Fruit fly (Drosophila melanogaster) whole organism, embryonic: Measurements from ENCODE around the gene Smox.

Source experiments
- CG10267 ChIP-seq: fragments of 200-800 bp; sonication (Bioruptor generic); optimal IDR thresholded peaks from 2 replicates; lab custom pipeline; 2018; ENCODE audit warnings: missing biosample characterization, mild to moderate bottlenecking, missing genetic modification characterization, moderate library complexity
- CG10274 ChIP-seq: fragments of 200-800 bp; sonication (Bioruptor generic); optimal IDR thresholded peaks from 3 replicates; lab custom pipeline; 2017; ENCODE audit warnings: missing biosample characterization, mild to moderate bottlenecking, missing genetic modification characterization
- CG10543 ChIP-seq: fragments of 200-800 bp; sonication (Bioruptor generic); optimal IDR thresholded peaks from 3 replicates; lab custom pipeline; 2017; ENCODE audit warnings: missing biosample characterization, mild to moderate bottlenecking, missing genetic modification characterization, moderate library complexity
- CG11560 ChIP-seq: fragments of 200-800 bp; sonication (Bioruptor generic); IDR thresholded peaks from 3 replicates; pipeline ENCODE4 v1.3.6; 2022; ENCODE audit warnings: missing biosample characterization, missing genetic modification characterization
- CG13287 ChIP-seq: fragments of 200-800 bp; sonication (Bioruptor generic); IDR thresholded peaks from 2 replicates; pipeline ENCODE4 v1.3.6; 2022; ENCODE audit warnings: missing biosample characterization, missing genetic modification characterization; ENCODE audit not compliant: partially characterized antibody
- CG13296 ChIP-seq: fragments of 200-800 bp; sonication (Bioruptor generic); optimal IDR thresholded peaks from 3 replicates; lab custom pipeline; 2018; ENCODE audit warnings: missing biosample characterization, mild to moderate bottlenecking, missing genetic modification characterization
- CG14860 ChIP-seq: fragments of 200-800 bp; sonication (Bioruptor generic); IDR thresholded peaks from 3 replicates; pipeline ENCODE4 v1.3.6; 2022; ENCODE audit warnings: missing biosample characterization, missing genetic modification characterization; ENCODE audit not compliant: partially characterized antibody
- CG1529 ChIP-seq: fragments of 200-800 bp; sonication (Bioruptor generic); optimal IDR thresholded peaks from 3 replicates; lab custom pipeline; 2018; ENCODE audit warnings: missing biosample characterization, missing genetic modification characterization
- CG1647 ChIP-seq: fragments of 200-800 bp; sonication (Bioruptor generic); optimal IDR thresholded peaks from 3 replicates; lab custom pipeline; 2016; ENCODE audit warnings: missing biosample characterization, missing genetic modification characterization
- CG16813 ChIP-seq: fragments of 200-800 bp; sonication (Bioruptor generic); IDR thresholded peaks from 3 replicates; pipeline ENCODE4 v1.3.6; 2022; ENCODE audit warnings: missing biosample characterization, missing genetic modification characterization; ENCODE audit not compliant: partially characterized antibody
- CG17186 ChIP-seq: fragments of 200-800 bp; sonication (Bioruptor generic); optimal IDR thresholded peaks from 3 replicates; lab custom pipeline; 2017; ENCODE audit warnings: missing biosample characterization, missing genetic modification reagents, missing genetic modification characterization
- CG17802 ChIP-seq: fragments of 200-800 bp; sonication (Bioruptor generic); optimal IDR thresholded peaks from 2 replicates; lab custom pipeline; 2018; ENCODE audit warnings: missing biosample characterization, mild to moderate bottlenecking, missing genetic modification characterization, moderate library complexity
- CG18764 ChIP-seq: fragments of 200-800 bp; sonication (Bioruptor generic); optimal IDR thresholded peaks from 3 replicates; lab custom pipeline; 2016; ENCODE audit warnings: missing biosample characterization, missing genetic modification characterization
- CG31365 ChIP-seq: fragments of 200-800 bp; sonication (Bioruptor generic); optimal IDR thresholded peaks from 2 replicates; lab custom pipeline; 2018; ENCODE audit warnings: missing biosample characterization, mild to moderate bottlenecking, missing genetic modification characterization
- CG34376 ChIP-seq: fragments of 200-800 bp; sonication (Bioruptor generic); optimal IDR thresholded peaks from 2 replicates; lab custom pipeline; 2018; ENCODE audit warnings: missing biosample characterization, mild to moderate bottlenecking, missing genetic modification characterization
- CG4404 ChIP-seq: fragments of 200-800 bp; sonication (Bioruptor generic); IDR thresholded peaks from 2 replicates; pipeline ENCODE4 v1.3.6; 2022; ENCODE audit warnings: missing biosample characterization, missing genetic modification characterization
- CG6791 ChIP-seq: fragments of 200-800 bp; sonication (Bioruptor generic); IDR thresholded peaks from 3 replicates; pipeline ENCODE4 v1.3.6; 2022; ENCODE audit warnings: missing biosample characterization, missing genetic modification characterization; ENCODE audit not compliant: partially characterized antibody
- CG7987 ChIP-seq: fragments of 200-800 bp; sonication (Bioruptor generic); optimal IDR thresholded peaks from 2 replicates; lab custom pipeline; 2018; ENCODE audit warnings: missing biosample characterization, mild to moderate bottlenecking, missing genetic modification characterization, moderate library complexity
- D19B ChIP-seq: fragments of 200-800 bp; sonication (Bioruptor generic); optimal IDR thresholded peaks from 2 replicates; lab custom pipeline; 2017; ENCODE audit warnings: missing biosample characterization, mild to moderate bottlenecking, missing genetic modification characterization
- Doc3 ChIP-seq: fragments of 200-800 bp; sonication (Bioruptor generic); IDR thresholded peaks from 3 replicates; pipeline ENCODE4 v1.3.6; 2022; ENCODE audit warnings: missing biosample characterization, missing genetic modification characterization; ENCODE audit not compliant: partially characterized antibody
- Kr ChIP-seq: fragments of 200-800 bp; sonication (Bioruptor generic); optimal IDR thresholded peaks from 2 replicates; lab custom pipeline; 2017; ENCODE audit warnings: missing biosample characterization, mild to moderate bottlenecking, missing genetic modification characterization
- Oaz ChIP-seq: fragments of 200-800 bp; sonication (Bioruptor generic); IDR thresholded peaks from 2 replicates; pipeline ENCODE4 v1.3.6; 2022; ENCODE audit warnings: missing biosample characterization, missing genetic modification characterization
- Vsx1 ChIP-seq: fragments of 200-800 bp; sonication (Bioruptor generic); optimal IDR thresholded peaks from 2 replicates; lab custom pipeline; 2017; ENCODE audit warnings: missing biosample characterization, mild to moderate bottlenecking, missing genetic modification characterization, missing genetic modification reagents
- amos ChIP-seq: fragments of 200-800 bp; sonication (Bioruptor generic); IDR thresholded peaks from 2 replicates; pipeline ENCODE4 v1.3.6; 2022; ENCODE audit warnings: missing biosample characterization, missing genetic modification characterization; ENCODE audit not compliant: partially characterized antibody
- ap ChIP-seq: fragments of 200-800 bp; sonication (Bioruptor generic); IDR thresholded peaks from 2 replicates; pipeline ENCODE4 v1.3.6; 2022; ENCODE audit warnings: missing biosample characterization, missing genetic modification characterization
- bcd ChIP-seq: fragments of 200-800 bp; sonication (Bioruptor generic); optimal IDR thresholded peaks from 2 replicates; lab custom pipeline; 2017; ENCODE audit warnings: missing biosample characterization, mild to moderate bottlenecking, missing genetic modification characterization
- btn ChIP-seq: fragments of 200-800 bp; sonication (Bioruptor generic); optimal IDR thresholded peaks from 2 replicates; lab custom pipeline; 2016; ENCODE audit warnings: missing biosample characterization, missing genetic modification characterization
- cwo ChIP-seq: fragments of 200-800 bp; sonication (Bioruptor generic); optimal IDR thresholded peaks from 3 replicates; lab custom pipeline; 2017; ENCODE audit warnings: missing biosample characterization, missing genetic modification characterization, mild to moderate bottlenecking, moderate library complexity, missing genetic modification reagents
- dmrt11E ChIP-seq: fragments of 200-800 bp; sonication (Bioruptor generic); optimal IDR thresholded peaks from 3 replicates; lab custom pipeline; 2018; ENCODE audit warnings: missing biosample characterization, mild to moderate bottlenecking, missing genetic modification characterization, moderate library complexity
- en ChIP-seq: fragments of 200-800 bp; sonication (Bioruptor generic); optimal IDR thresholded peaks from 2 replicates; lab custom pipeline; 2016; ENCODE audit warnings: missing biosample characterization, missing genetic modification characterization
- exex ChIP-seq: fragments of 200-800 bp; sonication (Bioruptor generic); optimal IDR thresholded peaks from 4 replicates; lab custom pipeline; 2018; ENCODE audit warnings: missing biosample characterization, mild to moderate bottlenecking, missing genetic modification characterization, moderate library complexity
- fd3F ChIP-seq: fragments of 200-800 bp; sonication (Bioruptor generic); optimal IDR thresholded peaks from 2 replicates; lab custom pipeline; 2018; ENCODE audit warnings: missing biosample characterization, mild to moderate bottlenecking, missing genetic modification characterization, moderate library complexity
- lab ChIP-seq: fragments of 200-800 bp; sonication (Bioruptor generic); optimal IDR thresholded peaks from 3 replicates; lab custom pipeline; 2017; ENCODE audit warnings: missing biosample characterization, missing genetic modification characterization, mild to moderate bottlenecking, moderate library complexity, missing genetic modification reagents
- lola ChIP-seq, 3 experiments: fragments of >200 bp in 2 of 3; fragments of 200-800 bp in 1 of 3; sonication (Bioruptor generic) in 1 of 3; optimal IDR thresholded peaks; 2 replicates each; lab custom pipeline; 2017 to 2019; ENCODE audit warnings: missing biosample characterization in 3 of 3, missing genetic modification characterization in 3 of 3, mild to moderate bottlenecking in 1 of 3, moderate library complexity in 1 of 3
- mirr ChIP-seq: fragments of 200-800 bp; sonication (Bioruptor generic); optimal IDR thresholded peaks from 3 replicates; lab custom pipeline; 2018; ENCODE audit warnings: missing biosample characterization, mild to moderate bottlenecking, missing genetic modification characterization
- pfk ChIP-seq: fragments of 200-800 bp; sonication (Bioruptor generic); optimal IDR thresholded peaks from 2 replicates; lab custom pipeline; 2018; ENCODE audit warnings: missing biosample characterization, mild to moderate bottlenecking, missing genetic modification characterization, moderate library complexity
- psq ChIP-seq: fragments of 200-800 bp; sonication (Bioruptor generic); optimal IDR thresholded peaks from 2 replicates; lab custom pipeline; 2017; ENCODE audit warnings: missing biosample characterization, missing genetic modification characterization
- rib ChIP-seq: fragments of 200-800 bp; sonication (Bioruptor generic); IDR thresholded peaks from 2 replicates; pipeline ENCODE4 v1.3.6; 2022; ENCODE audit warnings: missing biosample characterization, missing genetic modification characterization
- sens ChIP-seq: fragments of 200-800 bp; sonication (Bioruptor generic); peaks from one replicate; lab custom pipeline; 2016; ENCODE audit warnings: missing biosample characterization, missing genetic modification characterization
- sim ChIP-seq: fragments of 200-800 bp; sonication (Bioruptor generic); IDR thresholded peaks from 2 replicates; pipeline ENCODE4 v1.3.6; 2022; ENCODE audit warnings: missing biosample characterization, missing genetic modification characterization
- stwl ChIP-seq: fragments of 200-800 bp; sonication (Bioruptor generic); optimal IDR thresholded peaks from 3 replicates; lab custom pipeline; 2018; ENCODE audit warnings: missing biosample characterization, mild to moderate bottlenecking, missing genetic modification characterization, moderate library complexity
- sug ChIP-seq: fragments of 200-800 bp; optimal IDR thresholded peaks from 2 replicates; lab custom pipeline; 2019; ENCODE audit warnings: missing biosample characterization, mild to moderate bottlenecking, missing genetic modification characterization, moderate library complexity
- zen ChIP-seq: fragments of 200-800 bp; sonication (Bioruptor generic); optimal IDR thresholded peaks from 3 replicates; lab custom pipeline; 2018; ENCODE audit warnings: missing biosample characterization, mild to moderate bottlenecking, missing genetic modification characterization, moderate library complexity

Smox gene

DNA sequence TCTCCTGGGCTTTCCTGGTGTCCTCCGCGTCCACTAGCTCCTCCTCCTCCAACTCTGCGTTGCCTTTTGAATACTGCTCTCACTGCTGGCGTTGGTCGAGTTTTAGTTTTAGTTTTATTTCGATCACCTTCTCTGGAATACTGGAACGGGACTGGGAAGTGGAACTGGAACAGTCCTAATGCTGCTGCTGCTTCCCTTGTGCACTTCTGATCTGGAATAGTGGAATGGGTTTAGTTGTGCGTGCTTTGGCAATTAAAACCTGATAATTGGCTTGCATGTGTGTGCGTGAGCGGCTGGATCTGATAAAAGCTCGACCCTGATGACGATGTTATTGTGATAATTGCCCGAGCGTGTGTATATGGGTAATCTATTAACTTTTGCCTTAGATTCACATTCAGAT is 1.4 kb downstream of the Smox start:
- peak; percentile 92 for TF ChIP-seq pfk (GFP tag; lab: Kevin White, UChicago)
- TF ChIP-seq sug (tag; lab: Kevin White, UChicago), result peak; percentile 2
- no peak for TF ChIP-seq stwl (tag; lab: Kevin White, UChicago)
- TF ChIP-seq CG17802 (tag; lab: Kevin White, UChicago), result peak; percentile 28
- peak; percentile 42 for TF ChIP-seq Vsx1 (GFP tag; lab: Kevin White, UChicago)
- TF ChIP-seq exex, result peak; percentile 73

- TF ChIP-seq stwl (tag; lab: Kevin White, UChicago), result peak; percentile 98
- TF ChIP-seq amos (GFP tag; lab: Robert Waterston, UW), result 0 out of 2 replicates have a peak, but pooled peaks have one; percentile 10
- TF ChIP-seq rib, result no peak
- peak; percentile 45; the same call in 1 of the 3 replicates for TF ChIP-seq CG6791 (GFP tag; lab: Robert Waterston, UW)
- no peak for TF ChIP-seq ap (GFP tag; lab: Robert Waterston, UW)
- peak; percentile 17; the same call in 1 of the 3 replicates for TF ChIP-seq CG16813
- peak; percentile 21 for TF ChIP-seq CG10267 (tag; lab: Kevin White, UChicago)
- TF ChIP-seq CG13287, result peak; percentile 45; the same call in 1 of the 2 replicates
- 0 out of 3 replicates have a peak, but pooled peaks have one; percentile 26 for TF ChIP-seq Doc3 (GFP tag; lab: Robert Waterston, UW)
- 0 out of 3 replicates have a peak, but pooled peaks have one; percentile 31 for TF ChIP-seq CG14860 (GFP tag; lab: Robert Waterston, UW)
Observed at dm6 chrX:8137285-8137684, 4.8 kb downstream of the Smox start.

dm6 chrX:8135420-8135874 is 6.6 kb downstream of the Smox start, which contains the start of the genes cyr and CG2120:
cyr (minus strand) TSS chrX:8135713.
CG2120 (plus strand) TSS chrX:8135824.
- peak; percentile 14 for TF ChIP-seq CG10543 (GFP tag; lab: Kevin White, UChicago)
- no peak for TF ChIP-seq zen
- no peak for TF ChIP-seq CG1647
- TF ChIP-seq exex, result peak; percentile 74
- peak; percentile 17 for TF ChIP-seq mirr (GFP tag; lab: Kevin White, UChicago)
- no peak for TF ChIP-seq dmrt11E
- no peak for TF ChIP-seq D19B (GFP tag; lab: Kevin White, UChicago)
- TF ChIP-seq CG34376 (GFP tag; lab: Kevin White, UChicago), result peak; percentile 56
- peak; percentile 13 for TF ChIP-seq sens (GFP tag; lab: Kevin White, UChicago)
- TF ChIP-seq lab (GFP tag; lab: Kevin White, UChicago), result peak; percentile 10
- TF ChIP-seq sug (tag; lab: Kevin White, UChicago), result peak; percentile 68

dm6 chrX:8131693-8132313 is 10.3 kb downstream of the Smox start, which contains the start of gene CG10958:
CG10958 (plus strand) TSS chrX:8132285.
- TF ChIP-seq CG11560 (tag; lab: Robert Waterston, UW) (no peak), CG17802 (tag; lab: Kevin White, UChicago) (no peak), Oaz (GFP tag; lab: Robert Waterston, UW) (0 out of 2 replicates have a peak, but pooled peaks have one; percentile 33), CG31365 (no peak), lola (GFP tag; optimal IDR thresholded peaks at IDR 0.05; lab: Kevin White, UChicago) (peak in 1 of 3 experiments; percentile 42), CG7987 (no peak), sim (GFP tag; lab: Robert Waterston, UW) (0 out of 2 replicates have a peak, but pooled peaks have one; percentile 10), btn (no peak), CG4404 (no peak), CG10274 (no peak), psq (GFP tag; lab: Kevin White, UChicago) (peak; percentile 1), sens (GFP tag; lab: Kevin White, UChicago) (peak; percentile 88), fd3F (GFP tag; lab: Kevin White, UChicago) (peak; percentile 50), en (GFP tag; lab: Kevin White, UChicago) (no peak), CG1529 (no peak), CG18764 (GFP tag; lab: Kevin White, UChicago) (peak; percentile 48), Kr (GFP tag; lab: Kevin White, UChicago) (no peak), CG13296 (GFP tag; lab: Kevin White, UChicago) (peak; percentile 61), bcd (GFP tag; lab: Kevin White, UChicago) (peak; percentile 41), CG17186 (peak; percentile 29), cwo (GFP tag; lab: Kevin White, UChicago) (peak; percentile 18)
